Fruit fly (Drosophila melanogaster): ENCODE data around the gene CG12617.

Gene CG12617

dm6 chr2L:20267181-20267580 lies 27.3 kb upstream of the CG12617 start (continued):
- peak; percentile 31 for TF ChIP-seq Fer3 (tag; optimal IDR thresholded peaks at IDR 0.05)
- TF ChIP-seq Ets65A (GFP tag) = peak; percentile 93
- TF ChIP-seq bab2 (GFP tag; optimal IDR thresholded peaks at IDR 0.05) = peak; percentile 5
- no peak for TF ChIP-seq btn (GFP tag; optimal IDR thresholded peaks at IDR 0.05)
- TF ChIP-seq pfk (GFP tag; optimal IDR thresholded peaks at IDR 0.05) = no peak
- TF ChIP-seq Ets97D (GFP tag; optimal IDR thresholded peaks at IDR 0.05) = no peak
- TF ChIP-seq CG11695 (GFP tag; IDR thresholded peaks at IDR 0.05) = peak; percentile 69; the same call in 2 of the 3 replicates
- TF ChIP-seq caup (GFP tag; optimal IDR thresholded peaks at IDR 0.05; ENCODE audit: severe bottlenecking) = peak; percentile 16
- no peak for TF ChIP-seq kni (GFP tag; optimal IDR thresholded peaks at IDR 0.05)
- peak; percentile 73 for TF ChIP-seq CG7271 (tag; optimal IDR thresholded peaks at IDR 0.05)
- no peak for TF ChIP-seq Doc2 (GFP tag; IDR thresholded peaks at IDR 0.05)
- peak; percentile 62 for TF ChIP-seq onecut (GFP tag; IDR thresholded peaks at IDR 0.05)
- TF ChIP-seq Gug (GFP tag; IDR thresholded peaks at IDR 0.05) = peak; percentile 44; the same call in 3 of the 4 replicates
- TF ChIP-seq gsb (GFP tag; IDR thresholded peaks at IDR 0.05) = no peak
- TF ChIP-seq danr (GFP tag; IDR thresholded peaks at IDR 0.05) = no peak
- peak; percentile 31 for TF ChIP-seq CG12299 (tag; optimal IDR thresholded peaks at IDR 0.05)
- TF ChIP-seq Dek (tag; optimal IDR thresholded peaks at IDR 0.05) = no peak
- TF ChIP-seq CG3407 (GFP tag; optimal IDR thresholded peaks at IDR 0.05) = peak; percentile 71
- TF ChIP-seq Dbx (GFP tag; IDR thresholded peaks at IDR 0.05) = no peak
- TF ChIP-seq CG10959 (GFP tag; IDR thresholded peaks at IDR 0.05) = peak; percentile 93
- TF ChIP-seq otp (GFP tag; IDR thresholded peaks at IDR 0.05) = peak; percentile 84
- no peak for TF ChIP-seq yki (optimal IDR thresholded peaks at IDR 0.05)
- peak; percentile 52 for TF ChIP-seq CG18476 (GFP tag; optimal IDR thresholded peaks at IDR 0.05)
- TF ChIP-seq row (GFP tag; IDR thresholded peaks at IDR 0.05) = peak; percentile 78
- peak; percentile 62 for TF ChIP-seq Mad (GFP tag; optimal IDR thresholded peaks at IDR 0.05)
- peak; percentile 72 for TF ChIP-seq PHDP (tag; optimal IDR thresholded peaks at IDR 0.05)
- TF ChIP-seq amos (GFP tag; IDR thresholded peaks at IDR 0.05; ENCODE audit: partially characterized antibody) = no peak
- peak; percentile 92 for TF ChIP-seq zen (tag; optimal IDR thresholded peaks at IDR 0.05)
- TF ChIP-seq CG5245 (GFP tag; optimal IDR thresholded peaks at IDR 0.05) = peak; percentile 58
- no peak for TF ChIP-seq CG12236 (GFP tag; optimal IDR thresholded peaks at IDR 0.05)
- no peak for TF ChIP-seq Myb (GFP tag; optimal IDR thresholded peaks at IDR 0.05)
- TF ChIP-seq dan (GFP tag; IDR thresholded peaks at IDR 0.05) = peak; percentile 37; the same call in 1 of the 2 replicates
- no peak for TF ChIP-seq CG13894 (tag; optimal IDR thresholded peaks at IDR 0.05)
- no peak for TF ChIP-seq MTF-1 (GFP tag; optimal IDR thresholded peaks at IDR 0.05; ENCODE audit: borderline replicate concordance)
- TF ChIP-seq Neu2 (GFP tag; optimal IDR thresholded peaks at IDR 0.05; ENCODE audit: borderline replicate concordance) = no peak
- no peak for TF ChIP-seq CG10543 (GFP tag; optimal IDR thresholded peaks at IDR 0.05)
- no peak for TF ChIP-seq CrebB (tag; optimal IDR thresholded peaks at IDR 0.05)
- peak; percentile 61 for TF ChIP-seq CG1529 (GFP tag; optimal IDR thresholded peaks at IDR 0.05)
- TF ChIP-seq unc-4 (GFP tag; IDR thresholded peaks at IDR 0.05; ENCODE audit: partially characterized antibody) = no peak
- TF ChIP-seq hkb (optimal IDR thresholded peaks at IDR 0.05) = no peak
- TF ChIP-seq hkb (GFP tag; IDR thresholded peaks at IDR 0.05) = peak; percentile 74
- TF ChIP-seq ftz-f1 (GFP tag; optimal IDR thresholded peaks at IDR 0.05) = no peak
- no peak for TF ChIP-seq Tbp (GFP tag; optimal IDR thresholded peaks at IDR 0.05)
- TF ChIP-seq Bgb (GFP tag; IDR thresholded peaks at IDR 0.05; ENCODE audit: partially characterized antibody) = peak; percentile 26; the same call in 1 of the 2 replicates
- peak in 1 of 2 experiments; percentile 35 for TF ChIP-seq Eip74EF (GFP tag; optimal IDR thresholded peaks at IDR 0.05)
- no peak for TF ChIP-seq TFAM (GFP tag; optimal IDR thresholded peaks at IDR 0.05)
- no peak for TF ChIP-seq CG7987 (GFP tag; optimal IDR thresholded peaks at IDR 0.05)
- peak; percentile 71 for TF ChIP-seq CG13123 (GFP tag; optimal IDR thresholded peaks at IDR 0.05)
- TF ChIP-seq slou (GFP tag; optimal IDR thresholded peaks at IDR 0.05) = peak; percentile 64
- TF ChIP-seq Oaz (GFP tag; IDR thresholded peaks at IDR 0.05) = peak; percentile 65
- no peak for TF ChIP-seq CG3995 (GFP tag; optimal IDR thresholded peaks at IDR 0.05)
- peak; percentile 46 for TF ChIP-seq Camta (GFP tag; optimal IDR thresholded peaks at IDR 0.05)
